Worm (Caenorhabditis elegans) whole organism, L1 larva: Measurements from ENCODE around the gene C41G11.1.

Experiments
- C04F5.9 ChIP-seq: sonication (generic microtip); optimal IDR thresholded peaks from 2 replicates; lab custom pipeline; 2016; ENCODE audit warnings: missing genetic modification characterization, missing compliant biosample characterization
- C16A3.4 ChIP-seq: fragments of 150-350 bp; optimal IDR thresholded peaks from 2 replicates; lab custom pipeline; 2014; ENCODE audit warnings: missing biosample characterization, missing genetic modification characterization
- F16B12.6 ChIP-seq: fragments of 150-350 bp; optimal IDR thresholded peaks from 2 replicates; lab custom pipeline; 2014; ENCODE audit warnings: missing biosample characterization, missing genetic modification characterization
- ama-1 ChIP-seq: fragments of 150-350 bp; optimal IDR thresholded peaks from 2 replicates; lab custom pipeline; 2014
- blmp-1 ChIP-seq: fragments of 150-350 bp; optimal IDR thresholded peaks from 2 replicates; lab custom pipeline; 2014; ENCODE audit warnings: missing biosample characterization, missing genetic modification characterization
- ceh-88 ChIP-seq: fragments of 200-800 bp; sonication (Bioruptor generic); IDR thresholded peaks from 2 replicates; pipeline ENCODE4 v1.3.6; 2022; ENCODE audit warnings: missing genetic modification characterization, missing compliant biosample characterization
- ceh-90 ChIP-seq: sonication (generic microtip); optimal IDR thresholded peaks from 2 replicates; lab custom pipeline; 2016; ENCODE audit warnings: missing genetic modification characterization, missing compliant biosample characterization
- dpl-1 ChIP-seq, 3 experiments: fragments of 150-350 bp in 2 of 3; sonication (generic microtip) in 1 of 3; optimal IDR thresholded peaks; 2 replicates each; lab custom pipeline; 2014 to 2017; ENCODE audit warnings: missing biosample characterization in 3 of 3, missing genetic modification characterization in 3 of 3, missing genetic modification reagents in 3 of 3
- efl-1 ChIP-seq, 4 experiments: fragments of 150-350 bp; optimal IDR thresholded peaks in 3 of 4; peaks in 1 of 4; 1 replicate in 1 of 4; 2 replicates in 3 of 4; lab custom pipeline; 2014; ENCODE audit warnings: missing biosample characterization in 2 of 4, missing genetic modification characterization in 2 of 4, missing genetic modification reagents in 2 of 4
- efl-3 ChIP-seq: fragments of 200-800 bp; sonication (Bioruptor generic); optimal IDR thresholded peaks from 2 replicates; lab custom pipeline; 2018; ENCODE audit warnings: mild to moderate bottlenecking, missing genetic modification characterization, missing compliant biosample characterization
- egl-27 ChIP-seq, 2 experiments: fragments of 150-350 bp in 1 of 2; sonication (generic microtip); optimal IDR thresholded peaks; 3 replicates each; lab custom pipeline; 2017 to 2018; ENCODE audit warnings: missing biosample characterization in 2 of 2, missing genetic modification characterization in 2 of 2, missing genetic modification reagents in 2 of 2
- elt-2 ChIP-seq: sonication (generic microtip); optimal IDR thresholded peaks from 2 replicates; lab custom pipeline; 2016; ENCODE audit warnings: missing genetic modification characterization, mild to moderate bottlenecking, inconsistent platforms, missing compliant biosample characterization, missing genetic modification reagents
- elt-3 ChIP-seq, 6 experiments: fragments of 150-350 bp in 1 of 6; sonication (generic microtip); optimal IDR thresholded peaks; 2 replicates each; lab custom pipeline; 2017 to 2018; ENCODE audit warnings: missing biosample characterization in 6 of 6, missing genetic modification characterization in 6 of 6, inconsistent platforms in 1 of 6
- fkh-10 ChIP-seq: sonication (generic microtip); optimal IDR thresholded peaks from 2 replicates; lab custom pipeline; 2017; ENCODE audit warnings: missing biosample characterization, missing genetic modification reagents, missing genetic modification characterization
- fkh-8 ChIP-seq: sonication (generic microtip); optimal IDR thresholded peaks from 2 replicates; lab custom pipeline; 2016; ENCODE audit warnings: mild to moderate bottlenecking, missing genetic modification characterization, missing compliant biosample characterization
- fos-1 ChIP-seq: fragments of 150-350 bp; optimal IDR thresholded peaks from 2 replicates; lab custom pipeline; 2014; ENCODE audit warnings: missing biosample characterization, missing genetic modification characterization
- isw-1 ChIP-seq: fragments of 200-800 bp; sonication (Bioruptor generic); IDR thresholded peaks from 2 replicates; pipeline ENCODE4 v1.3.6; 2022; ENCODE audit warnings: missing genetic modification characterization, missing compliant biosample characterization
- jun-1 ChIP-seq: fragments of 150-350 bp; optimal IDR thresholded peaks from 2 replicates; lab custom pipeline; 2014; ENCODE audit warnings: missing biosample characterization, missing genetic modification reagents, missing genetic modification characterization
- lin-14 ChIP-seq: fragments of 200-800 bp; sonication (Bioruptor generic); optimal IDR thresholded peaks from 2 replicates; lab custom pipeline; 2018; ENCODE audit warnings: mild to moderate bottlenecking, missing genetic modification characterization, moderate library complexity, missing compliant biosample characterization
- lin-35 ChIP-seq, 2 experiments: fragments of 150-350 bp; optimal IDR thresholded peaks; 2 replicates each; lab custom pipeline; 2014; ENCODE audit warnings: missing biosample characterization in 2 of 2, missing genetic modification characterization in 2 of 2, missing genetic modification reagents in 2 of 2
- lir-3 ChIP-seq: sonication (generic microtip); optimal IDR thresholded peaks from 2 replicates; lab custom pipeline; 2016; ENCODE audit warnings: mild to moderate bottlenecking, missing genetic modification characterization, moderate library complexity, missing compliant biosample characterization; ENCODE audit not compliant: poor library complexity
- lsy-2 ChIP-seq, 2 experiments: fragments of 150-350 bp; optimal IDR thresholded peaks; 2 replicates each; lab custom pipeline; 2014; ENCODE audit warnings: missing biosample characterization in 2 of 2, missing genetic modification characterization in 2 of 2
- mab-9 ChIP-seq: fragments of 200-800 bp; sonication (Bioruptor generic); IDR thresholded peaks from 2 replicates; pipeline ENCODE4 v1.3.6; 2022; ENCODE audit warnings: missing genetic modification reagents, missing genetic modification characterization, missing compliant biosample characterization
- nhr-20 ChIP-seq: sonication (generic microtip); optimal IDR thresholded peaks from 2 replicates; lab custom pipeline; 2016; ENCODE audit warnings: mild to moderate bottlenecking, missing genetic modification characterization, missing compliant biosample characterization
- nhr-237 ChIP-seq: fragments of 150-350 bp; optimal IDR thresholded peaks from 2 replicates; lab custom pipeline; 2014; ENCODE audit warnings: missing biosample characterization, missing genetic modification characterization
- nhr-28 ChIP-seq: fragments of 150-350 bp; optimal IDR thresholded peaks from 2 replicates; lab custom pipeline; 2014; ENCODE audit warnings: missing biosample characterization, missing genetic modification characterization
- nhr-47 ChIP-seq: sonication (generic microtip); optimal IDR thresholded peaks from 2 replicates; lab custom pipeline; 2016; ENCODE audit warnings: mild to moderate bottlenecking, missing genetic modification characterization, moderate library complexity, missing compliant biosample characterization
- nhr-84 ChIP-seq: sonication (generic microtip); optimal IDR thresholded peaks from 2 replicates; lab custom pipeline; 2017; ENCODE audit warnings: missing biosample characterization, missing genetic modification characterization
- nhr-90 ChIP-seq: sonication (generic microtip); optimal IDR thresholded peaks from 2 replicates; lab custom pipeline; 2016; ENCODE audit warnings: mild to moderate bottlenecking, missing genetic modification characterization, missing compliant biosample characterization; ENCODE audit not compliant: poor library complexity
- pax-3 ChIP-seq: fragments of 200-800 bp; sonication (Bioruptor generic); optimal IDR thresholded peaks from 2 replicates; lab custom pipeline; 2018; ENCODE audit warnings: mild to moderate bottlenecking, missing genetic modification characterization, moderate library complexity, missing compliant biosample characterization
- pqm-1 ChIP-seq: sonication (generic microtip); optimal IDR thresholded peaks from 3 replicates; lab custom pipeline; 2017; ENCODE audit warnings: missing biosample characterization, missing genetic modification characterization
- rnt-1 ChIP-seq: sonication (generic microtip); optimal IDR thresholded peaks from 2 replicates; lab custom pipeline; 2016; ENCODE audit warnings: mild to moderate bottlenecking, missing genetic modification characterization, moderate library complexity, missing compliant biosample characterization
- skn-1 ChIP-seq: fragments of 150-350 bp; optimal IDR thresholded peaks from 2 replicates; lab custom pipeline; 2014; ENCODE audit warnings: missing biosample characterization, missing genetic modification characterization
- snpc-4 ChIP-seq: fragments of 150-350 bp; optimal IDR thresholded peaks from 2 replicates; lab custom pipeline; 2014; ENCODE audit warnings: missing biosample characterization, missing genetic modification characterization
- sptf-1 ChIP-seq: fragments of 150-350 bp; optimal IDR thresholded peaks from 2 replicates; lab custom pipeline; 2014; ENCODE audit warnings: missing biosample characterization, missing genetic modification characterization
- tbx-2 ChIP-seq: sonication (generic microtip); optimal IDR thresholded peaks from 2 replicates; lab custom pipeline; 2016; ENCODE audit warnings: missing genetic modification characterization, missing compliant biosample characterization
- tlp-1 ChIP-seq: fragments of 150-350 bp; optimal IDR thresholded peaks from 2 replicates; lab custom pipeline; 2014; ENCODE audit warnings: missing biosample characterization, missing genetic modification characterization
- unc-30 ChIP-seq: sonication (generic microtip); optimal IDR thresholded peaks from 2 replicates; lab custom pipeline; 2017; ENCODE audit warnings: missing biosample characterization, missing genetic modification characterization
- xbp-1 ChIP-seq: sonication (generic microtip); optimal IDR thresholded peaks from 2 replicates; lab custom pipeline; 2016; ENCODE audit warnings: missing genetic modification characterization, missing compliant biosample characterization
- zag-1 ChIP-seq: fragments of 150-350 bp; optimal IDR thresholded peaks from 2 replicates; lab custom pipeline; 2014; ENCODE audit warnings: missing biosample characterization, missing genetic modification characterization
- zip-4 ChIP-seq: fragments of 200-800 bp; sonication (Bioruptor generic); optimal IDR thresholded peaks from 2 replicates; lab custom pipeline; 2018; ENCODE audit warnings: mild to moderate bottlenecking, missing genetic modification characterization, moderate library complexity, missing compliant biosample characterization
- ztf-11 ChIP-seq, 2 experiments: sonication (generic microtip); optimal IDR thresholded peaks; 2 replicates each; lab custom pipeline; 2016 to 2017; ENCODE audit warnings: missing genetic modification characterization in 2 of 2, missing biosample characterization in 1 of 2, missing compliant biosample characterization in 1 of 2
- ztf-4 ChIP-seq: fragments of 150-350 bp; optimal IDR thresholded peaks from 2 replicates; lab custom pipeline; 2014; ENCODE audit warnings: missing biosample characterization, missing genetic modification characterization

C41G11.1 gene

DNA sequence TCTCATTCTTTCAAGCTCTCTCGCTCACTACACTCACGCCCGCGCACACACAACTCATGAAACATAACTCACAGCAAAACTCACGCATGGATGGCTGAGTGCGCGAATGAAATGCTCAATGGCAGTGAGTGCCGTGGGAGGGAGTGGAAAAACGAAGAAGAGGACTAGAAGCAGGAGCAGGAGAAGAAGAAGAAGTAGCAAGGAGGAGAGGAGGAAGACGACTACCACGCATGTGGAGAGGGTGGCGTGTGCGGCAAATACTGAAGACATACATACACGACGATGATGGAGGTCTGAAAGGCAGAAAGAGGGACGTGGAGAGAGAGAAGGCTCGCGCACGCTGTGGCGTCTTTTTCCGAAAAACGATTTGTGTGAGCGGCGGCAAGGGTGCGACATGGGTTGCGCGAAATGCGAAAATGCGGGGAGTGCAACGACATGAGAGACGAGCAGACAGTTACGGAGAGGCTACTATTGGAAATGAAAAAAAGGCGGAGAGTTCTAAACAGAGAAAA is 9.0 kb upstream of the C41G11.1 start (continued):
- TF ChIP-seq ztf-11 (tag; optimal IDR thresholded peaks at IDR 0.05; lab: Kevin White, UChicago) (peak in 1 of 2 experiments; percentile 42), blmp-1 (tag; lab: Kevin White, UChicago) (no peak), C04F5.9 (tag; lab: Kevin White, UChicago) (no peak), xbp-1 (peak; percentile 54), F16B12.6 (tag; lab: Kevin White, UChicago) (peak; percentile 18), elt-2 (tag; lab: Kevin White, UChicago) (no peak), tlp-1 (tag; lab: Kevin White, UChicago) (no peak), fos-1 (tag; lab: Kevin White, UChicago) (peak; percentile 35), ztf-4 (tag; lab: Kevin White, UChicago) (peak; percentile 44), egl-27 (tag; optimal IDR thresholded peaks at IDR 0.05; lab: Kevin White, UChicago) (peak in 1 of 2 experiments; percentile 61), nhr-90 (tag; lab: Kevin White, UChicago) (no peak), C16A3.4 (tag; lab: Kevin White, UChicago) (peak; percentile 27), ama-1 (no peak), nhr-28 (tag; lab: Kevin White, UChicago) (no peak), ceh-90 (no peak), nhr-84 (tag; lab: Kevin White, UChicago) (no peak), tbx-2 (tag; lab: Kevin White, UChicago) (peak; percentile 79), dpl-1 (GFP tag; optimal IDR thresholded peaks at IDR 0.05; lab: Kevin White, UChicago) (peak in 1 of 3 experiments; percentile 35), zag-1 (tag; lab: Kevin White, UChicago) (no peak), nhr-237 (tag; lab: Kevin White, UChicago) (no peak), efl-1 (optimal IDR thresholded peaks at IDR 0.05; lab: Kevin White, UChicago) (peak; percentile 4 to 23), efl-1 (GFP tag; optimal IDR thresholded peaks at IDR 0.05 in 1 of 2; lab: Kevin White, UChicago) (peak in 1 of 2 experiments; percentile 78), efl-3 (GFP tag; lab: Kevin White, UChicago) (no peak), lin-35 (GFP tag; optimal IDR thresholded peaks at IDR 0.05; lab: Kevin White, UChicago) (no peak), ceh-88 (GFP tag; lab: Robert Waterston, UW) (no peak), isw-1 (GFP tag; lab: Robert Waterston, UW) (no peak; the same call in none of the 2 replicates), lsy-2 (tag; optimal IDR thresholded peaks at IDR 0.05; lab: Kevin White, UChicago) (peak in 1 of 2 experiments; percentile 61), zip-4 (GFP tag; lab: Kevin White, UChicago) (peak; percentile 15), rnt-1 (tag; lab: Kevin White, UChicago) (no peak), fkh-8 (tag; lab: Kevin White, UChicago) (peak; percentile 91), pax-3 (tag; lab: Kevin White, UChicago) (peak; percentile 51), skn-1 (tag; lab: Kevin White, UChicago) (no peak), fkh-10 (GFP tag; lab: Kevin White, UChicago) (peak; percentile 72), elt-3 (tag; optimal IDR thresholded peaks at IDR 0.05; lab: Kevin White, UChicago) (no peak), unc-30 (tag; lab: Kevin White, UChicago) (no peak), nhr-47 (peak; percentile 80), jun-1 (tag; lab: Kevin White, UChicago) (peak; percentile 54)

DNA sequence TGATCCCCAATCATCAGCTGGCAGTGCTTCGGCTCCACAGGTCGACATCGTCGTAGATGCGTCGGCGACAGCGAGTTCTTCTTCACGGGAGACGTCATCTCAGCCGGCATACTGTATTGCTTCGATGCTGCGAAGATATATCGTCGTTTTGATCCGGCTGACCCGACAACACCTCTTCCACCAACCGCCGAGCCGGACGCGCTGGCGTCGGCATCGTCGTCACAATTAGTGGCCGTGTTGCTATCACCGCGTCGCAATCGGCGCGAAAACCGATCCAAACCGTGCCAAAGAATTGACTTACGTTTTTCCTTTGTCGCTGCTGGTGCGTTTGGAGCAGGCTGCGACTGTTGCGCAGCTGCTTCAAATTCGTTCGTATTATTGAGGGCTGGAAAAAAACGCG is 6.1 kb upstream of the C41G11.1 start:
- TF ChIP-seq blmp-1 (tag; lab: Kevin White, UChicago) (no peak), isw-1 (GFP tag; lab: Robert Waterston, UW) (no peak), lin-14 (no peak), skn-1 (tag; lab: Kevin White, UChicago) (no peak), nhr-20 (tag; lab: Kevin White, UChicago) (no peak), nhr-84 (tag; lab: Kevin White, UChicago) (no peak), lir-3 (tag; lab: Kevin White, UChicago) (no peak), snpc-4 (tag; lab: Kevin White, UChicago) (no peak), pqm-1 (tag; lab: Kevin White, UChicago) (no peak), egl-27 (tag; optimal IDR thresholded peaks at IDR 0.05; lab: Kevin White, UChicago) (no peak), mab-9 (GFP tag; lab: Robert Waterston, UW) (no peak), sptf-1 (tag; lab: Kevin White, UChicago) (no peak)
